Worm (Caenorhabditis elegans) whole organism, L2 larva: ENCODE measurements around the gene F52G3.1.

Experiments
- F13H6.1 ChIP-seq: sonication (generic microtip); optimal IDR thresholded peaks from 2 replicates; lab custom pipeline; 2016; ENCODE audit warnings: missing genetic modification characterization, missing compliant biosample characterization
- R02D3.7 ChIP-seq: fragments of 150-350 bp; optimal IDR thresholded peaks from 2 replicates; lab custom pipeline; 2014; ENCODE audit warnings: missing biosample characterization, missing genetic modification characterization
- Y55F3AM.14 ChIP-seq: fragments of 200-800 bp; sonication (Bioruptor generic); optimal IDR thresholded peaks from 2 replicates; lab custom pipeline; 2018; ENCODE audit warnings: mild to moderate bottlenecking, missing genetic modification characterization, missing compliant biosample characterization
- blmp-1 ChIP-seq: sonication (generic microtip); optimal IDR thresholded peaks from 2 replicates; lab custom pipeline; 2017; ENCODE audit warnings: missing genetic modification characterization, mild to moderate bottlenecking, missing compliant biosample characterization, antibody characterized with exemption, moderate library complexity; ENCODE audit not compliant: insufficient read depth
- ceh-16 ChIP-seq: fragments of 150-350 bp; optimal IDR thresholded peaks from 2 replicates; lab custom pipeline; 2014; ENCODE audit warnings: missing biosample characterization, missing genetic modification characterization
- ceh-82 ChIP-seq: fragments of 150-350 bp; optimal IDR thresholded peaks from 2 replicates; lab custom pipeline; 2014; ENCODE audit warnings: missing biosample characterization, missing genetic modification characterization
- dmd-4 ChIP-seq: sonication (generic microtip); optimal IDR thresholded peaks from 2 replicates; lab custom pipeline; 2017; ENCODE audit warnings: missing biosample characterization, missing genetic modification characterization
- elt-3 ChIP-seq: sonication (generic microtip); optimal IDR thresholded peaks from 2 replicates; lab custom pipeline; 2017; ENCODE audit warnings: missing biosample characterization, missing genetic modification characterization
- lin-13 ChIP-seq: fragments of 150-350 bp; optimal IDR thresholded peaks from 2 replicates; lab custom pipeline; 2014; ENCODE audit warnings: missing biosample characterization, missing genetic modification reagents, missing genetic modification characterization
- lin-39 ChIP-seq: fragments of 150-350 bp; optimal IDR thresholded peaks from 2 replicates; lab custom pipeline; 2014; ENCODE audit warnings: missing biosample characterization, missing genetic modification reagents, missing genetic modification characterization
- lsy-2 ChIP-seq, 2 experiments: fragments of 150-350 bp in 1 of 2; sonication (generic microtip) in 1 of 2; optimal IDR thresholded peaks; 2 replicates each; lab custom pipeline; 2014 to 2017; ENCODE audit warnings: missing biosample characterization in 2 of 2, missing genetic modification characterization in 2 of 2
- nhr-12 ChIP-seq: fragments of 150-350 bp; optimal IDR thresholded peaks from 2 replicates; lab custom pipeline; 2014; ENCODE audit warnings: missing biosample characterization, missing genetic modification characterization
- nhr-129 ChIP-seq: fragments of 150-350 bp; optimal IDR thresholded peaks from 2 replicates; lab custom pipeline; 2014; ENCODE audit warnings: missing biosample characterization, missing genetic modification characterization
- nhr-237 ChIP-seq: fragments of 150-350 bp; optimal IDR thresholded peaks from 2 replicates; lab custom pipeline; 2014; ENCODE audit warnings: missing biosample characterization, missing genetic modification characterization
- nhr-77 ChIP-seq: fragments of 150-350 bp; optimal IDR thresholded peaks from 2 replicates; lab custom pipeline; 2014; ENCODE audit warnings: missing biosample characterization, missing genetic modification characterization
- sma-3 ChIP-seq: sonication (generic microtip); optimal IDR thresholded peaks from 2 replicates; lab custom pipeline; 2016; ENCODE audit warnings: missing genetic modification reagents, missing genetic modification characterization, missing compliant biosample characterization
- unc-39 ChIP-seq: fragments of 150-350 bp; optimal IDR thresholded peaks from 2 replicates; lab custom pipeline; 2014; ENCODE audit warnings: missing biosample characterization, missing genetic modification characterization
- unc-55 ChIP-seq: fragments of 150-350 bp; sonication (generic microtip); optimal IDR thresholded peaks from 3 replicates; lab custom pipeline; 2014; ENCODE audit warnings: missing biosample characterization, missing genetic modification reagents, missing genetic modification characterization
- zag-1 ChIP-seq: fragments of 150-350 bp; optimal IDR thresholded peaks from 2 replicates; lab custom pipeline; 2014; ENCODE audit warnings: missing biosample characterization, missing genetic modification characterization
- ztf-11 ChIP-seq: sonication (generic microtip); optimal IDR thresholded peaks from 2 replicates; lab custom pipeline; 2017; ENCODE audit warnings: missing biosample characterization, missing genetic modification characterization

Gene F52G3.1

DNA sequence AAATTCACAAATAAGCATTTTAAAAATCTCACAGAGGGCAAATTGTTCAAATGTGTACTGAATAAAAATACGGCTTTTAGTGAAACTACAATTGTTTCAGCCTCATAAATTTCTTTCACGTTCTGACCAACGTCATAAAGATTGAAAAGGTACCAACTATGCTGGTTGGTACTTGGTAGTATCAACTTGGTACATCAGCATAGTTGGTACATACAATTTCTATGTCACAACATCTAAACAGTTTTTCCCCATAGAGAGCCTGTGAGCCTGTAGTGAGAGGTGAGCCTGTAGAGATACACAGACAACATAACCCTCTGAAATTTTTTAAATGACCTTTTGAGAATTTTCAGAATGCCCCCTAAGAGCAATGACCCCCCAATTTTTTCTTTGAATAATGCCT is 55.4 kb downstream of the F52G3.1 start:
- TF ChIP-seq nhr-237 (tag; lab: Kevin White, UChicago) = no peak
- TF ChIP-seq lin-13 = no peak
- no peak for TF ChIP-seq sma-3
- TF ChIP-seq unc-39 = no peak
- no peak for TF ChIP-seq lin-39
- TF ChIP-seq dmd-4 (tag; lab: Kevin White, UChicago) = no peak
- TF ChIP-seq ztf-11 = no peak
- no peak for TF ChIP-seq ceh-16
- no peak for TF ChIP-seq elt-3 (tag; lab: Kevin White, UChicago)
- TF ChIP-seq lsy-2 (tag; optimal IDR thresholded peaks at IDR 0.05; lab: Kevin White, UChicago) = no peak
- TF ChIP-seq nhr-129 (tag; lab: Kevin White, UChicago) = no peak
- no peak for TF ChIP-seq nhr-77
- no peak for TF ChIP-seq zag-1 (tag; lab: Kevin White, UChicago)
- TF ChIP-seq blmp-1 (tag; lab: Kevin White, UChicago) = no peak
- TF ChIP-seq F13H6.1 (tag; lab: Kevin White, UChicago) = no peak

ce11 chrX:17020858-17021257 is 57.2 kb downstream of the F52G3.1 start, which contains the start of gene F35B3.4:
TSS of gene F35B3.4 (minus strand) at chrX:17020958.
- TF ChIP-seq ceh-82 (tag; lab: Kevin White, UChicago) (no peak), blmp-1 (tag; lab: Kevin White, UChicago) (no peak), lin-13 (no peak), Y55F3AM.14 (no peak), nhr-12 (tag; lab: Kevin White, UChicago) (no peak), unc-39 (no peak), unc-55 (GFP tag; lab: Kevin White, UChicago) (no peak), R02D3.7 (no peak)
